Worm (Caenorhabditis elegans) whole organism, L2 larva: Measurements from ENCODE around the gene ZK455.5.

ENCODE experiments used
- aly-2 ChIP-seq: fragments of 150-350 bp; optimal IDR thresholded peaks from 2 replicates; lab custom pipeline; 2014; ENCODE audit warnings: missing biosample characterization, missing genetic modification characterization
- ama-1 ChIP-seq: fragments of 150-350 bp; optimal IDR thresholded peaks from 2 replicates; lab custom pipeline; 2018; ENCODE audit warnings: inconsistent platforms
- ceh-82 ChIP-seq: fragments of 150-350 bp; optimal IDR thresholded peaks from 2 replicates; lab custom pipeline; 2014; ENCODE audit warnings: missing biosample characterization, missing genetic modification characterization
- fos-1 ChIP-seq: fragments of 150-350 bp; optimal IDR thresholded peaks from 2 replicates; lab custom pipeline; 2014; ENCODE audit warnings: missing biosample characterization, missing genetic modification characterization
- gmeb-1 ChIP-seq: fragments of 150-350 bp; optimal IDR thresholded peaks from 2 replicates; lab custom pipeline; 2014; ENCODE audit warnings: missing biosample characterization, missing genetic modification characterization
- lin-11 ChIP-seq: fragments of 150-350 bp; sonication (generic microtip); optimal IDR thresholded peaks from 2 replicates; lab custom pipeline; 2014; ENCODE audit warnings: missing biosample characterization, missing genetic modification characterization, inconsistent platforms, mixed read lengths
- lin-13 ChIP-seq: fragments of 150-350 bp; optimal IDR thresholded peaks from 2 replicates; lab custom pipeline; 2014; ENCODE audit warnings: missing biosample characterization, missing genetic modification reagents, missing genetic modification characterization
- lin-39 ChIP-seq: fragments of 150-350 bp; optimal IDR thresholded peaks from 2 replicates; lab custom pipeline; 2014; ENCODE audit warnings: missing biosample characterization, missing genetic modification reagents, missing genetic modification characterization
- mdl-1 ChIP-seq, 2 experiments: fragments of 150-350 bp in 1 of 2; sonication (generic microtip) in 1 of 2; optimal IDR thresholded peaks; 2 replicates each; lab custom pipeline; 2017; ENCODE audit warnings: missing biosample characterization in 2 of 2, missing genetic modification characterization in 2 of 2
- nhr-10 ChIP-seq: sonication (generic microtip); optimal IDR thresholded peaks from 2 replicates; lab custom pipeline; 2017; ENCODE audit warnings: missing biosample characterization, missing genetic modification characterization
- nhr-12 ChIP-seq: fragments of 150-350 bp; optimal IDR thresholded peaks from 2 replicates; lab custom pipeline; 2014; ENCODE audit warnings: missing biosample characterization, missing genetic modification characterization
- nhr-6 ChIP-seq: fragments of 150-350 bp; optimal IDR thresholded peaks from 2 replicates; lab custom pipeline; 2014; ENCODE audit warnings: missing biosample characterization, missing genetic modification characterization
- skn-1 ChIP-seq: sonication (generic microtip); optimal IDR thresholded peaks from 2 replicates; lab custom pipeline; 2017; ENCODE audit warnings: missing biosample characterization, missing genetic modification characterization
- ztf-11 ChIP-seq: sonication (generic microtip); optimal IDR thresholded peaks from 2 replicates; lab custom pipeline; 2017; ENCODE audit warnings: missing biosample characterization, missing genetic modification characterization

- TF ChIP-seq lin-13 (GFP tag; lab: Kevin White, UChicago) (peak; percentile 85), skn-1 (tag; lab: Kevin White, UChicago) (no peak), lin-39 (no peak), nhr-12 (tag; lab: Kevin White, UChicago) (no peak), aly-2 (tag; lab: Kevin White, UChicago) (no peak), fos-1 (tag; lab: Kevin White, UChicago) (peak; percentile 86), mdl-1 (tag; optimal IDR thresholded peaks at IDR 0.05; lab: Kevin White, UChicago) (peak; percentile 20 to 53), gmeb-1 (tag; lab: Kevin White, UChicago) (peak; percentile 46), nhr-10 (tag; lab: Kevin White, UChicago) (no peak), lin-11 (peak; percentile 61), ztf-11 (tag; lab: Kevin White, UChicago) (no peak), nhr-6 (tag; lab: Kevin White, UChicago) (peak; percentile 18), ceh-82 (no peak), ama-1 (lab: Kevin White, UChicago) (no peak)
Measured at ce11 chrX:11299642-11300307, 27.0 kb downstream of the ZK455.5 start, which contains the start of the genes snrp-40.1 and F08G12.3.
